Fruit fly (Drosophila melanogaster): Measurements from ENCODE around the gene bcd.

bcd gene

DNA sequence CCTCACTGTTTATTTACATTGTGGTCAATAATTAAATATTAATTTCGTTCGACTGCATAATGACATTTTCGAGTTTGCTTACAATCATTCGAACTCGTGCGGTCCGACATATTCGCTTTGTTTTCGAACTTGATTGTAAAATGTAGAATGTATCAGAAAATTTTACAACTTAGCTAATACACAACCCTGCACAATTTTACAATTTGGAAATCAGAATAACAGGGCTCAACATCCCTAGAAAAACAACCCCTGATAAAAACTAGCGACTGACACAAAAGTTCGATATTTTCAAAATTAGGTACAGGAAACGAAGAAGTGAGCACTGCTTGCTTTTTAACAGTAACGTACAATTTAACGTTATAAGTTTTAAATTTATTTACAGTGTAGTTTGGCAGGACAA, 47.4 kb upstream of the bcd start (continued):
- TF ChIP-seq sens (GFP tag) (peak; percentile 75), CTCF (GFP tag; optimal IDR thresholded peaks at IDR 0.05) (peak; percentile 78), hbn (GFP tag; IDR thresholded peaks at IDR 0.05; ENCODE audit: partially characterized antibody) (no peak), trem (tag; optimal IDR thresholded peaks at IDR 0.05) (peak; percentile 25), Bgb (GFP tag; IDR thresholded peaks at IDR 0.05; ENCODE audit: partially characterized antibody) (peak; percentile 68; the same call in 1 of the 2 replicates), CG31365 (tag; optimal IDR thresholded peaks at IDR 0.05) (peak; percentile 96), hkb (optimal IDR thresholded peaks at IDR 0.05) (peak; percentile 22), hkb (GFP tag; IDR thresholded peaks at IDR 0.05) (no peak), CG16813 (GFP tag; IDR thresholded peaks at IDR 0.05; ENCODE audit: partially characterized antibody) (peak; percentile 60), pita (GFP tag; optimal IDR thresholded peaks at IDR 0.05) (peak; percentile 83), CG5180 (GFP tag; optimal IDR thresholded peaks at IDR 0.05) (peak; percentile 66), zen (tag; optimal IDR thresholded peaks at IDR 0.05) (peak; percentile 65), Dfd (GFP tag; optimal IDR thresholded peaks at IDR 0.05) (peak in 1 of 2 experiments; percentile 21), Sry-δ (GFP tag; optimal IDR thresholded peaks at IDR 0.05) (peak; percentile 34), CG2199 (GFP tag; IDR thresholded peaks at IDR 0.05) (peak; percentile 88; the same call in 2 of the 3 replicates), CG33213 (GFP tag; optimal IDR thresholded peaks at IDR 0.05) (peak; percentile 6), CG6854 (GFP tag; optimal IDR thresholded peaks at IDR 0.05) (no peak), CrebB (tag; optimal IDR thresholded peaks at IDR 0.05) (no peak), CG13287 (GFP tag; IDR thresholded peaks at IDR 0.05; ENCODE audit: partially characterized antibody) (peak; percentile 38), sr (GFP tag; IDR thresholded peaks at IDR 0.05) (no peak), seq (GFP tag; IDR thresholded peaks at IDR 0.05) (peak; percentile 43), chif (GFP tag; optimal IDR thresholded peaks at IDR 0.05) (peak in 1 of 2 experiments; percentile 19), Opbp (GFP tag; IDR thresholded peaks at IDR 0.05; ENCODE audit: partially characterized antibody) (no peak), corto (GFP tag; optimal IDR thresholded peaks at IDR 0.05) (no peak), CG7357 (GFP tag; IDR thresholded peaks at IDR 0.05) (no peak), Gsc (GFP tag; IDR thresholded peaks at IDR 0.05) (no peak), sd (tag; optimal IDR thresholded peaks at IDR 0.05) (no peak), CG1529 (GFP tag; optimal IDR thresholded peaks at IDR 0.05) (no peak), prd (optimal IDR thresholded peaks at IDR 0.05) (no peak), prd (GFP tag; IDR thresholded peaks at IDR 0.05) (no peak), CG2129 (GFP tag; IDR thresholded peaks at IDR 0.05; ENCODE audit: partially characterized antibody) (no peak), CG10462 (GFP tag; optimal IDR thresholded peaks at IDR 0.05) (no peak), CG30403 (GFP tag; optimal IDR thresholded peaks at IDR 0.05) (no peak), stwl (tag; optimal IDR thresholded peaks at IDR 0.05) (peak; percentile 92)

DNA sequence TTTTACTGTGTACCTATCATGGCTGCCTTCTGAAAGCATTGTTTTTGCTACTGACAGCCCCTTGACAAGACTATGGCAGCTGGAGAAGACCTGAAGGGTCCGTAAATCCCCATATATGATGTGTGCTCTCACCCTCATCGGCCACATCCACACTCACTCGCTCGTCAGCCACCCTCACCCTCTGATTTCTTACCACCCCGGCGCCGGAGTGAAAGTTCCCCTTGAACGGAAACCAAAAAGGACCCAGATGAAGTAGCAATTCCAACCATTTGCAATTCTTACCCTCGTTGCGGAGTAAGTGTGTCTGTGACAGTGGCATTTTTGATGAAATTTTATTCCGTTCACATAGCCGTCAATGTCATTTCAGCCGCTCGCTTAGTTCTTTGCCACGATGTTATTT, 46.7 kb upstream of the bcd start:
- no peak for TF ChIP-seq Stat92E (GFP tag; optimal IDR thresholded peaks at IDR 0.05)
- TF ChIP-seq salm (tag; optimal IDR thresholded peaks at IDR 0.05), result no peak
- TF ChIP-seq Nf-YB (GFP tag; optimal IDR thresholded peaks at IDR 0.05), result peak; percentile 42
- TF ChIP-seq crp (GFP tag; optimal IDR thresholded peaks at IDR 0.05), result no peak
- TF ChIP-seq ssp (GFP tag; IDR thresholded peaks at IDR 0.05), result no peak
- peak; percentile 49 for TF ChIP-seq Nf-YC (tag; optimal IDR thresholded peaks at IDR 0.05)
- no peak for TF ChIP-seq CG4282 (GFP tag; optimal IDR thresholded peaks at IDR 0.05)
- TF ChIP-seq CG17361 (GFP tag; IDR thresholded peaks at IDR 0.05), result no peak
- TF ChIP-seq CG42726 (GFP tag; IDR thresholded peaks at IDR 0.05; ENCODE audit: partially characterized antibody), result no peak
- TF ChIP-seq zfh2 (GFP tag; optimal IDR thresholded peaks at IDR 0.05), result no peak
- TF ChIP-seq CG10431 (GFP tag; optimal IDR thresholded peaks at IDR 0.05), result no peak
- peak; percentile 64 for TF ChIP-seq seq (GFP tag; IDR thresholded peaks at IDR 0.05)
- no peak for TF ChIP-seq CG30020 (tag; optimal IDR thresholded peaks at IDR 0.05)
- no peak for TF ChIP-seq emc (GFP tag; optimal IDR thresholded peaks at IDR 0.05)
- 0 out of 3 replicates have a peak, but pooled peaks have one; percentile 46 for TF ChIP-seq z (GFP tag; IDR thresholded peaks at IDR 0.05)
- TF ChIP-seq slbo (GFP tag; IDR thresholded peaks at IDR 0.05), result no peak
- TF ChIP-seq CG8388 (GFP tag; optimal IDR thresholded peaks at IDR 0.05), result no peak
- TF ChIP-seq MESR4 (GFP tag; optimal IDR thresholded peaks at IDR 0.05), result no peak
- no peak for TF ChIP-seq gro (GFP tag; optimal IDR thresholded peaks at IDR 0.05)
- no peak for TF ChIP-seq CG2678 (tag; optimal IDR thresholded peaks at IDR 0.05)

All from whole organism, embryonic.